Fruit fly (Drosophila melanogaster) whole organism, embryonic: ENCODE data around the gene CG17124.

ENCODE experiments used
- BtbVII ChIP-seq: fragments of 200-800 bp; sonication (Bioruptor generic); optimal IDR thresholded peaks from 3 replicates; lab custom pipeline; 2017; ENCODE audit warnings: missing biosample characterization, mild to moderate bottlenecking, missing genetic modification characterization
- CG11456 ChIP-seq: fragments of 200-800 bp; sonication (Bioruptor generic); IDR thresholded peaks from 3 replicates; pipeline ENCODE4 v1.3.6; 2022; ENCODE audit warnings: missing biosample characterization, missing genetic modification characterization
- CG15011 ChIP-seq: fragments of 200-800 bp; sonication (Bioruptor generic); optimal IDR thresholded peaks from 3 replicates; lab custom pipeline; 2018; ENCODE audit warnings: missing biosample characterization, mild to moderate bottlenecking, missing genetic modification characterization
- CG15269 ChIP-seq: fragments of 200-800 bp; sonication (Bioruptor generic); optimal IDR thresholded peaks from 2 replicates; lab custom pipeline; 2018; ENCODE audit warnings: missing biosample characterization, mild to moderate bottlenecking, missing genetic modification characterization, moderate library complexity
- CG1647 ChIP-seq: fragments of 200-800 bp; sonication (Bioruptor generic); optimal IDR thresholded peaks from 3 replicates; lab custom pipeline; 2016; ENCODE audit warnings: missing biosample characterization, missing genetic modification characterization
- CG16813 ChIP-seq: fragments of 200-800 bp; sonication (Bioruptor generic); IDR thresholded peaks from 3 replicates; pipeline ENCODE4 v1.3.6; 2022; ENCODE audit warnings: missing biosample characterization, missing genetic modification characterization; ENCODE audit not compliant: partially characterized antibody
- CG16815 ChIP-seq: fragments of 200-800 bp; sonication (Bioruptor generic); optimal IDR thresholded peaks from 3 replicates; lab custom pipeline; 2017; ENCODE audit warnings: missing biosample characterization, mild to moderate bottlenecking, missing genetic modification characterization
- CG16863 ChIP-seq: fragments of 200-800 bp; sonication (Bioruptor generic); optimal IDR thresholded peaks from 3 replicates; lab custom pipeline; 2016; ENCODE audit warnings: missing biosample characterization, missing genetic modification characterization
- CG2199 ChIP-seq: fragments of 200-800 bp; sonication (Bioruptor generic); IDR thresholded peaks from 3 replicates; pipeline ENCODE4 v1.3.6; 2022; ENCODE audit warnings: missing biosample characterization, missing genetic modification characterization
- CG2712 ChIP-seq: fragments of 200-800 bp; optimal IDR thresholded peaks from 3 replicates; lab custom pipeline; 2019; ENCODE audit warnings: missing biosample characterization, mild to moderate bottlenecking, missing genetic modification characterization, moderate library complexity
- CG30403 ChIP-seq: fragments of 200-800 bp; sonication (Bioruptor generic); optimal IDR thresholded peaks from 3 replicates; lab custom pipeline; 2016; ENCODE audit warnings: missing biosample characterization, missing genetic modification characterization
- CG31365 ChIP-seq: fragments of 200-800 bp; sonication (Bioruptor generic); optimal IDR thresholded peaks from 2 replicates; lab custom pipeline; 2018; ENCODE audit warnings: missing biosample characterization, mild to moderate bottlenecking, missing genetic modification characterization
- CG32772 ChIP-seq: fragments of 200-800 bp; sonication (Bioruptor generic); IDR thresholded peaks from 2 replicates; pipeline ENCODE4 v1.3.6; 2022; ENCODE audit warnings: missing biosample characterization, missing genetic modification characterization
- CG34224 ChIP-seq: fragments of 200-800 bp; sonication (Bioruptor generic); IDR thresholded peaks from 3 replicates; pipeline ENCODE4 v1.3.6; 2022; ENCODE audit warnings: missing biosample characterization, missing genetic modification characterization; ENCODE audit not compliant: partially characterized antibody
- CG42726 ChIP-seq: fragments of 200-800 bp; sonication (Bioruptor generic); IDR thresholded peaks from 2 replicates; pipeline ENCODE4 v1.3.6; 2022; ENCODE audit warnings: missing biosample characterization, missing genetic modification characterization; ENCODE audit not compliant: partially characterized antibody
- CG6254 ChIP-seq: fragments of 200-800 bp; sonication (Bioruptor generic); optimal IDR thresholded peaks from 3 replicates; lab custom pipeline; 2017; ENCODE audit warnings: mild to moderate bottlenecking, missing biosample characterization, missing genetic modification reagents, missing genetic modification characterization
- CG6272 ChIP-seq: fragments of 200-800 bp; sonication (Bioruptor generic); IDR thresholded peaks from 2 replicates; pipeline ENCODE4 v1.3.6; 2022; ENCODE audit warnings: missing biosample characterization, missing genetic modification characterization
- Camta ChIP-seq: fragments of 200-800 bp; sonication (Bioruptor generic); optimal IDR thresholded peaks from 2 replicates; lab custom pipeline; 2016; ENCODE audit warnings: missing biosample characterization, missing genetic modification characterization
- D ChIP-seq, 2 experiments: fragments of 200-800 bp in 1 of 2; fragments of >200 bp in 1 of 2; sonication (Bioruptor generic) in 1 of 2; optimal IDR thresholded peaks; 2 replicates in 1 of 2; 3 replicates in 1 of 2; lab custom pipeline; 2017; ENCODE audit warnings: mild to moderate bottlenecking in 1 of 2, missing biosample characterization in 1 of 2, missing genetic modification characterization in 1 of 2, missing genetic modification reagents in 1 of 2
- D19A ChIP-seq: fragments of 200-800 bp; optimal IDR thresholded peaks from 3 replicates; lab custom pipeline; 2019; ENCODE audit warnings: missing biosample characterization, mild to moderate bottlenecking, missing genetic modification characterization, moderate library complexity
- Dip2 ChIP-seq: fragments of 200-800 bp; sonication (Bioruptor generic); IDR thresholded peaks from 2 replicates; pipeline ENCODE4 v1.3.6; 2022; ENCODE audit warnings: missing biosample characterization, missing genetic modification characterization
- Dref ChIP-seq: fragments of 200-800 bp; sonication (Bioruptor generic); IDR thresholded peaks from 2 replicates; pipeline ENCODE4 v1.3.6; 2022; ENCODE audit warnings: missing biosample characterization, missing genetic modification characterization
- Ets65A ChIP-seq: fragments of 200-800 bp; sonication (Bioruptor generic); peaks from one replicate; lab custom pipeline; 2016; ENCODE audit warnings: missing biosample characterization, missing genetic modification characterization
- H15 ChIP-seq: fragments of 200-800 bp; sonication (Bioruptor generic); IDR thresholded peaks from 3 replicates; pipeline ENCODE4 v1.3.6; 2022; ENCODE audit warnings: missing biosample characterization, missing genetic modification characterization
- H2.0 ChIP-seq: fragments of 200-800 bp; sonication (Bioruptor generic); IDR thresholded peaks from 2 replicates; pipeline ENCODE4 v1.3.6; 2022; ENCODE audit warnings: missing biosample characterization, missing genetic modification characterization
- HLH4C ChIP-seq: fragments of 200-800 bp; sonication (Bioruptor generic); IDR thresholded peaks from 3 replicates; pipeline ENCODE4 v1.3.6; 2022; ENCODE audit warnings: missing biosample characterization, missing genetic modification characterization; ENCODE audit not compliant: partially characterized antibody
- Hr78 ChIP-seq, 2 experiments: fragments of 200-800 bp in 1 of 2; fragments of >200 bp in 1 of 2; sonication (Bioruptor generic) in 1 of 2; optimal IDR thresholded peaks; 2 replicates each; lab custom pipeline; 2017 to 2019; ENCODE audit warnings: missing biosample characterization in 2 of 2, missing genetic modification characterization in 2 of 2, mild to moderate bottlenecking in 1 of 2, moderate library complexity in 1 of 2
- NK7.1 ChIP-seq: fragments of 200-800 bp; sonication (Bioruptor generic); optimal IDR thresholded peaks from 3 replicates; lab custom pipeline; 2016; ENCODE audit warnings: missing biosample characterization, missing genetic modification characterization
- Opbp ChIP-seq: fragments of 200-800 bp; sonication (Bioruptor generic); IDR thresholded peaks from 3 replicates; pipeline ENCODE4 v1.3.6; 2022; ENCODE audit warnings: missing biosample characterization, missing genetic modification characterization; ENCODE audit not compliant: partially characterized antibody
- Pdp1 ChIP-seq, 2 experiments: fragments of 200-800 bp; sonication (Bioruptor generic); optimal IDR thresholded peaks; 3 replicates each; lab custom pipeline; 2016; ENCODE audit warnings: missing biosample characterization in 2 of 2, missing genetic modification characterization in 2 of 2, mild to moderate bottlenecking in 1 of 2, moderate library complexity in 1 of 2
- Ravus ChIP-seq: fragments of 200-800 bp; sonication (Bioruptor generic); IDR thresholded peaks from 2 replicates; pipeline ENCODE4 v1.3.6; 2022; ENCODE audit warnings: missing biosample characterization, missing genetic modification characterization
- Rfx ChIP-seq: fragments of 200-800 bp; sonication (Bioruptor generic); IDR thresholded peaks from 2 replicates; pipeline ENCODE4 v1.3.6; 2022; ENCODE audit warnings: missing biosample characterization, missing genetic modification characterization
- Sox102F ChIP-seq: fragments of 200-800 bp; sonication (Bioruptor generic); optimal IDR thresholded peaks from 2 replicates; lab custom pipeline; 2018; ENCODE audit warnings: missing biosample characterization, mild to moderate bottlenecking, missing genetic modification characterization, moderate library complexity
- Xrp1 ChIP-seq: fragments of 200-800 bp; sonication (Bioruptor generic); IDR thresholded peaks from 2 replicates; pipeline ENCODE4 v1.3.6; 2022; ENCODE audit warnings: missing biosample characterization, missing genetic modification characterization
- ab ChIP-seq: fragments of 200-800 bp; sonication (Bioruptor generic); optimal IDR thresholded peaks from 2 replicates; lab custom pipeline; 2016; ENCODE audit warnings: missing biosample characterization, missing genetic modification characterization
- az2 ChIP-seq: fragments of 200-800 bp; sonication (Bioruptor generic); optimal IDR thresholded peaks from 3 replicates; lab custom pipeline; 2016; ENCODE audit warnings: missing biosample characterization, missing genetic modification characterization
- dan ChIP-seq: fragments of 200-800 bp; sonication (Bioruptor generic); IDR thresholded peaks from 2 replicates; pipeline ENCODE4 v1.3.6; 2022; ENCODE audit warnings: missing biosample characterization, missing genetic modification characterization
- dpn ChIP-seq, 2 experiments: fragments of 200-800 bp; sonication (Bioruptor generic); optimal IDR thresholded peaks; 3 replicates each; lab custom pipeline; 2016; ENCODE audit warnings: missing biosample characterization in 2 of 2, missing genetic modification characterization in 2 of 2
- exex ChIP-seq: fragments of 200-800 bp; sonication (Bioruptor generic); optimal IDR thresholded peaks from 4 replicates; lab custom pipeline; 2018; ENCODE audit warnings: missing biosample characterization, mild to moderate bottlenecking, missing genetic modification characterization, moderate library complexity
- gt ChIP-seq: fragments of 200-800 bp; sonication (Bioruptor generic); IDR thresholded peaks from 2 replicates; pipeline ENCODE4 v1.3.6; 2022; ENCODE audit warnings: missing biosample characterization, missing genetic modification characterization
- kni ChIP-seq: fragments of 200-800 bp; sonication (Bioruptor generic); optimal IDR thresholded peaks from 3 replicates; lab custom pipeline; 2017; ENCODE audit warnings: mild to moderate bottlenecking, missing biosample characterization, missing genetic modification reagents, missing genetic modification characterization
- nmo ChIP-seq: fragments of 200-800 bp; sonication (Bioruptor generic); optimal IDR thresholded peaks from 2 replicates; lab custom pipeline; 2018; ENCODE audit warnings: missing biosample characterization, mild to moderate bottlenecking, missing genetic modification characterization, moderate library complexity
- oc ChIP-seq: fragments of 200-800 bp; sonication (Bioruptor generic); optimal IDR thresholded peaks from 2 replicates; lab custom pipeline; 2018; ENCODE audit warnings: missing biosample characterization, mild to moderate bottlenecking, missing genetic modification characterization, moderate library complexity
- pros ChIP-seq: fragments of 200-800 bp; sonication (Bioruptor generic); optimal IDR thresholded peaks from 3 replicates; lab custom pipeline; 2019; ENCODE audit warnings: missing biosample characterization, mild to moderate bottlenecking, missing genetic modification characterization, moderate library complexity
- pzg ChIP-seq: fragments of 200-800 bp; sonication (Bioruptor generic); optimal IDR thresholded peaks from 3 replicates; lab custom pipeline; 2018; ENCODE audit warnings: missing biosample characterization, mild to moderate bottlenecking, missing genetic modification characterization, moderate library complexity
- sug ChIP-seq: fragments of 200-800 bp; optimal IDR thresholded peaks from 2 replicates; lab custom pipeline; 2019; ENCODE audit warnings: missing biosample characterization, mild to moderate bottlenecking, missing genetic modification characterization, moderate library complexity
- vvl ChIP-seq: fragments of 200-800 bp; sonication (Bioruptor generic); IDR thresholded peaks from 2 replicates; pipeline ENCODE4 v1.3.6; 2022; ENCODE audit warnings: missing biosample characterization, missing genetic modification characterization
- z ChIP-seq: fragments of 200-800 bp; sonication (Bioruptor generic); IDR thresholded peaks from 3 replicates; pipeline ENCODE4 v1.3.6; 2022; ENCODE audit warnings: missing biosample characterization, missing genetic modification characterization

Gene CG17124

dm6 chr2L:10736993-10737756, 18.9 kb downstream of the CG17124 start, which contains the start of the genes Vha16-5 and CG12299 (continued):
- no peak for TF ChIP-seq sug (tag; lab: Kevin White, UChicago)
- TF ChIP-seq gt (GFP tag; lab: Robert Waterston, UW) = peak; percentile 69
- peak; percentile 96 for TF ChIP-seq H15 (GFP tag; lab: Robert Waterston, UW)
- TF ChIP-seq Pdp1 (GFP tag; optimal IDR thresholded peaks at IDR 0.05; lab: Kevin White, UChicago) = peak; percentile 84 to 88
- TF ChIP-seq CG2712 (tag; lab: Kevin White, UChicago) = peak; percentile 81
- TF ChIP-seq CG30403 (GFP tag; lab: Kevin White, UChicago) = peak; percentile 93
- TF ChIP-seq CG6272 (GFP tag; lab: Robert Waterston, UW) = peak; percentile 91
- TF ChIP-seq Rfx (GFP tag; lab: Robert Waterston, UW) = peak; percentile 96
- peak; percentile 87 for TF ChIP-seq az2 (GFP tag; lab: Kevin White, UChicago)
- TF ChIP-seq CG32772 (GFP tag; lab: Robert Waterston, UW) = peak; percentile 88
- peak; percentile 72 for TF ChIP-seq dan (GFP tag; lab: Robert Waterston, UW)
- no peak for TF ChIP-seq BtbVII
- no peak for TF ChIP-seq D (optimal IDR thresholded peaks at IDR 0.05; lab: Kevin White, UChicago)
- TF ChIP-seq D (GFP tag; optimal IDR thresholded peaks at IDR 0.05; lab: Kevin White, UChicago) = no peak
- peak; percentile 85 for TF ChIP-seq HLH4C
- peak; percentile 75; the same call in 1 of the 3 replicates for TF ChIP-seq CG2199 (GFP tag; lab: Robert Waterston, UW)
- peak; percentile 68 for TF ChIP-seq pzg (GFP tag; lab: Kevin White, UChicago)
- no peak for TF ChIP-seq CG15269 (tag; lab: Kevin White, UChicago)
- TF ChIP-seq Camta = no peak
- TF ChIP-seq Dip2 (GFP tag; lab: Robert Waterston, UW) = no peak
- peak in 1 of 2 experiments; percentile 90 for TF ChIP-seq dpn (GFP tag; optimal IDR thresholded peaks at IDR 0.05; lab: Kevin White, UChicago)
- no peak for TF ChIP-seq CG31365 (tag; lab: Kevin White, UChicago)
- TF ChIP-seq Sox102F (GFP tag; lab: Kevin White, UChicago) = peak; percentile 91
- TF ChIP-seq z = no peak
- TF ChIP-seq kni = no peak
- TF ChIP-seq CG11456 (GFP tag; lab: Robert Waterston, UW) = peak; percentile 95
- peak; percentile 76 for TF ChIP-seq CG16815 (GFP tag; lab: Kevin White, UChicago)
- TF ChIP-seq Dref (GFP tag; lab: Robert Waterston, UW) = peak; percentile 74
- no peak for TF ChIP-seq CG15011 (GFP tag; lab: Kevin White, UChicago)
- TF ChIP-seq CG1647 (GFP tag; lab: Kevin White, UChicago) = peak; percentile 92
- peak; percentile 99 for TF ChIP-seq Ets65A (GFP tag; lab: Kevin White, UChicago)
- TF ChIP-seq Ravus (GFP tag; lab: Robert Waterston, UW) = peak; percentile 35
- TF ChIP-seq Opbp = peak; percentile 94
- TF ChIP-seq Xrp1 (GFP tag; lab: Robert Waterston, UW) = peak; percentile 95
- no peak for TF ChIP-seq Hr78 (GFP tag; optimal IDR thresholded peaks at IDR 0.05; lab: Kevin White, UChicago)
- peak; percentile 76; the same call in 1 of the 2 replicates for TF ChIP-seq CG42726 (GFP tag; lab: Robert Waterston, UW)
- no peak for TF ChIP-seq exex (tag; lab: Kevin White, UChicago)
- peak; percentile 75 for TF ChIP-seq nmo (GFP tag; lab: Kevin White, UChicago)
- no peak for TF ChIP-seq oc (tag; lab: Kevin White, UChicago)
- peak; percentile 83 for TF ChIP-seq CG16813 (GFP tag; lab: Robert Waterston, UW)
- peak; percentile 53 for TF ChIP-seq NK7.1 (GFP tag; lab: Kevin White, UChicago)
- TF ChIP-seq CG34224 (GFP tag; lab: Robert Waterston, UW) = peak; percentile 80
- no peak for TF ChIP-seq D19A (tag; lab: Kevin White, UChicago)
- TF ChIP-seq pros (GFP tag; lab: Kevin White, UChicago) = no peak
- TF ChIP-seq H2.0 (GFP tag; lab: Robert Waterston, UW) = peak; percentile 95
- TF ChIP-seq ab = peak; percentile 87
- TF ChIP-seq CG6254 = no peak
- peak; percentile 83 for TF ChIP-seq CG16863 (GFP tag; lab: Kevin White, UChicago)
- TF ChIP-seq vvl = peak; percentile 95
